Fruit fly (Drosophila melanogaster) whole organism, embryonic: ENCODE measurements around the gene mRpL10.
A peak's percentile ranks its signal among the peaks of the same experiment; 100 is the strongest.

Experiments used
- Aef1 ChIP-seq: fragments of 200-800 bp; sonication (Bioruptor generic); IDR thresholded peaks from 3 replicates; pipeline ENCODE4 v1.3.6; 2022; ENCODE audit warnings: missing biosample characterization, missing genetic modification characterization
- Atf3 ChIP-seq: fragments of 200-800 bp; sonication (Bioruptor generic); optimal IDR thresholded peaks from 3 replicates; lab custom pipeline; 2016; ENCODE audit warnings: missing biosample characterization, missing genetic modification characterization
- CG10274 ChIP-seq: fragments of 200-800 bp; sonication (Bioruptor generic); optimal IDR thresholded peaks from 3 replicates; lab custom pipeline; 2017; ENCODE audit warnings: missing biosample characterization, mild to moderate bottlenecking, missing genetic modification characterization
- CG10321 ChIP-seq: fragments of 200-800 bp; sonication (Bioruptor generic); IDR thresholded peaks from 2 replicates; pipeline ENCODE4 v1.3.6; 2022; ENCODE audit warnings: missing biosample characterization, missing genetic modification characterization
- CG11093 ChIP-seq: fragments of 200-800 bp; sonication (Bioruptor generic); IDR thresholded peaks from 3 replicates; pipeline ENCODE4 v1.3.6; 2022; ENCODE audit warnings: missing biosample characterization, missing genetic modification characterization
- CG11398 ChIP-seq: fragments of 200-800 bp; sonication (Bioruptor generic); optimal IDR thresholded peaks from 2 replicates; lab custom pipeline; 2016; ENCODE audit warnings: missing biosample characterization, missing genetic modification characterization
- CG12659 ChIP-seq: fragments of 200-800 bp; sonication (Bioruptor generic); optimal IDR thresholded peaks from 3 replicates; lab custom pipeline; 2017; ENCODE audit warnings: mild to moderate bottlenecking, missing biosample characterization, missing genetic modification reagents, missing genetic modification characterization
- CG12744 ChIP-seq: fragments of 200-800 bp; sonication (Bioruptor generic); optimal IDR thresholded peaks from 2 replicates; lab custom pipeline; 2016; ENCODE audit warnings: missing biosample characterization, missing genetic modification characterization
- CG14014 ChIP-seq: fragments of 200-800 bp; sonication (Bioruptor generic); IDR thresholded peaks from 2 replicates; pipeline ENCODE4 v1.3.6; 2022; ENCODE audit warnings: missing biosample characterization, missing genetic modification characterization
- CG14667 ChIP-seq: fragments of 200-800 bp; sonication (Bioruptor generic); IDR thresholded peaks from 2 replicates; pipeline ENCODE4 v1.3.6; 2022; ENCODE audit warnings: missing biosample characterization, missing genetic modification characterization
- CG17328 ChIP-seq: fragments of 200-800 bp; sonication (Bioruptor generic); IDR thresholded peaks from 2 replicates; pipeline ENCODE4 v1.3.6; 2022; ENCODE audit warnings: missing biosample characterization, missing genetic modification characterization
- CG17612 ChIP-seq: fragments of 200-800 bp; sonication (Bioruptor generic); IDR thresholded peaks from 2 replicates; pipeline ENCODE4 v1.3.6; 2022; ENCODE audit warnings: missing biosample characterization, missing genetic modification characterization
- CG17802 ChIP-seq: fragments of 200-800 bp; sonication (Bioruptor generic); optimal IDR thresholded peaks from 2 replicates; lab custom pipeline; 2018; ENCODE audit warnings: missing biosample characterization, mild to moderate bottlenecking, missing genetic modification characterization, moderate library complexity
- CG30431 ChIP-seq: fragments of 200-800 bp; sonication (Bioruptor generic); optimal IDR thresholded peaks from 2 replicates; lab custom pipeline; 2017; ENCODE audit warnings: missing biosample characterization, missing genetic modification characterization
- CG34376 ChIP-seq: fragments of 200-800 bp; sonication (Bioruptor generic); optimal IDR thresholded peaks from 2 replicates; lab custom pipeline; 2018; ENCODE audit warnings: missing biosample characterization, mild to moderate bottlenecking, missing genetic modification characterization
- CG4282 ChIP-seq: fragments of 200-800 bp; sonication (Bioruptor generic); optimal IDR thresholded peaks from 2 replicates; lab custom pipeline; 2016; ENCODE audit warnings: missing biosample characterization, missing genetic modification characterization
- CG6272 ChIP-seq: fragments of 200-800 bp; sonication (Bioruptor generic); IDR thresholded peaks from 2 replicates; pipeline ENCODE4 v1.3.6; 2022; ENCODE audit warnings: missing biosample characterization, missing genetic modification characterization
- CG6654 ChIP-seq: fragments of 200-800 bp; sonication (Bioruptor generic); optimal IDR thresholded peaks from 2 replicates; lab custom pipeline; 2017; ENCODE audit warnings: missing biosample characterization, mild to moderate bottlenecking, missing genetic modification characterization
- Dek ChIP-seq: fragments of 200-800 bp; sonication (Bioruptor generic); optimal IDR thresholded peaks from 3 replicates; lab custom pipeline; 2019; ENCODE audit warnings: missing biosample characterization, mild to moderate bottlenecking, missing genetic modification characterization, moderate library complexity
- Fer3 ChIP-seq: fragments of 200-800 bp; sonication (Bioruptor generic); optimal IDR thresholded peaks from 2 replicates; lab custom pipeline; 2018; ENCODE audit warnings: missing biosample characterization, mild to moderate bottlenecking, missing genetic modification characterization, moderate library complexity
- Hr51 ChIP-seq, 2 experiments: fragments of 200-800 bp; sonication (Bioruptor generic); optimal IDR thresholded peaks; 2 replicates in 1 of 2; 3 replicates in 1 of 2; lab custom pipeline; 2016 to 2018; ENCODE audit warnings: missing biosample characterization in 2 of 2, missing genetic modification characterization in 2 of 2, mild to moderate bottlenecking in 1 of 2, moderate library complexity in 1 of 2
- Jarid2 ChIP-seq: fragments of 200-800 bp; sonication (Bioruptor generic); optimal IDR thresholded peaks from 3 replicates; lab custom pipeline; 2017; ENCODE audit warnings: mild to moderate bottlenecking, missing biosample characterization, missing genetic modification reagents, missing genetic modification characterization
- Neu2 ChIP-seq: fragments of 200-800 bp; sonication (Bioruptor generic); optimal IDR thresholded peaks from 3 replicates; lab custom pipeline; 2016; ENCODE audit warnings: missing biosample characterization, missing genetic modification characterization, borderline replicate concordance
- Oaz ChIP-seq: fragments of 200-800 bp; sonication (Bioruptor generic); IDR thresholded peaks from 2 replicates; pipeline ENCODE4 v1.3.6; 2022; ENCODE audit warnings: missing biosample characterization, missing genetic modification characterization
- Sry-δ ChIP-seq: fragments of 200-800 bp; sonication (Bioruptor generic); optimal IDR thresholded peaks from 2 replicates; lab custom pipeline; 2016; ENCODE audit warnings: missing biosample characterization, missing genetic modification characterization
- TFAM ChIP-seq: fragments of 200-800 bp; sonication (Bioruptor generic); optimal IDR thresholded peaks from 2 replicates; lab custom pipeline; 2017; ENCODE audit warnings: missing biosample characterization, missing genetic modification characterization, inconsistent platforms
- Vsx1 ChIP-seq: fragments of 200-800 bp; sonication (Bioruptor generic); optimal IDR thresholded peaks from 2 replicates; lab custom pipeline; 2017; ENCODE audit warnings: missing biosample characterization, mild to moderate bottlenecking, missing genetic modification characterization, missing genetic modification reagents
- ac ChIP-seq: fragments of 200-800 bp; sonication (Bioruptor generic); optimal IDR thresholded peaks from 3 replicates; lab custom pipeline; 2017; ENCODE audit warnings: missing biosample characterization, mild to moderate bottlenecking, missing genetic modification characterization
- bigmax ChIP-seq: fragments of 200-800 bp; sonication (Bioruptor generic); optimal IDR thresholded peaks from 2 replicates; lab custom pipeline; 2018; ENCODE audit warnings: missing biosample characterization, mild to moderate bottlenecking, missing genetic modification characterization
- chm ChIP-seq: fragments of 200-800 bp; sonication (Bioruptor generic); IDR thresholded peaks from 2 replicates; pipeline ENCODE4 v1.3.6; 2022; ENCODE audit warnings: missing biosample characterization, missing genetic modification characterization
- emc ChIP-seq: fragments of 200-800 bp; sonication (Bioruptor generic); optimal IDR thresholded peaks from 2 replicates; lab custom pipeline; 2016; ENCODE audit warnings: missing biosample characterization, missing genetic modification characterization
- fru ChIP-seq: fragments of >200 bp; optimal IDR thresholded peaks from 2 replicates; lab custom pipeline; 2017
- gcm ChIP-seq: fragments of 200-800 bp; sonication (Bioruptor generic); optimal IDR thresholded peaks from 2 replicates; lab custom pipeline; 2019; ENCODE audit warnings: missing biosample characterization, mild to moderate bottlenecking, missing genetic modification characterization, moderate library complexity
- gt ChIP-seq: fragments of 200-800 bp; sonication (Bioruptor generic); IDR thresholded peaks from 2 replicates; pipeline ENCODE4 v1.3.6; 2022; ENCODE audit warnings: missing biosample characterization, missing genetic modification characterization
- hb ChIP-seq: fragments of 200-800 bp; sonication (Bioruptor generic); IDR thresholded peaks from 3 replicates; pipeline ENCODE4 v1.3.6; 2022; ENCODE audit warnings: missing biosample characterization, missing genetic modification characterization; ENCODE audit not compliant: partially characterized antibody
- hbn ChIP-seq: fragments of 200-800 bp; sonication (Bioruptor generic); IDR thresholded peaks from 2 replicates; pipeline ENCODE4 v1.3.6; 2022; ENCODE audit warnings: missing biosample characterization, missing genetic modification characterization; ENCODE audit not compliant: partially characterized antibody
- jing ChIP-seq: fragments of 200-800 bp; sonication (Bioruptor generic); optimal IDR thresholded peaks from 2 replicates; lab custom pipeline; 2018; ENCODE audit warnings: missing biosample characterization, mild to moderate bottlenecking, missing genetic modification characterization
- knrl ChIP-seq: fragments of 200-800 bp; sonication (Bioruptor generic); IDR thresholded peaks from 3 replicates; pipeline ENCODE4 v1.3.6; 2022; ENCODE audit warnings: missing biosample characterization, missing genetic modification characterization; ENCODE audit not compliant: partially characterized antibody
- oc ChIP-seq: fragments of 200-800 bp; sonication (Bioruptor generic); optimal IDR thresholded peaks from 2 replicates; lab custom pipeline; 2018; ENCODE audit warnings: missing biosample characterization, mild to moderate bottlenecking, missing genetic modification characterization, moderate library complexity
- org-1 ChIP-seq: fragments of 200-800 bp; sonication (Bioruptor generic); optimal IDR thresholded peaks from 2 replicates; lab custom pipeline; 2017; ENCODE audit warnings: missing biosample characterization, missing genetic modification characterization
- pan ChIP-seq, 4 experiments: fragments of >200 bp in 3 of 4; fragments of 200-800 bp in 1 of 4; sonication (Bioruptor generic) in 1 of 4; optimal IDR thresholded peaks in 3 of 4; IDR thresholded peaks in 1 of 4; 2 replicates each; pipeline versions ENCODE4 v1.3.6 to Lab custom; 2017 to 2022; ENCODE audit warnings: missing biosample characterization in 2 of 4, missing genetic modification characterization in 2 of 4, mixed read lengths in 1 of 4
- pnt ChIP-seq: fragments of 200-800 bp; sonication (Bioruptor generic); optimal IDR thresholded peaks from 3 replicates; lab custom pipeline; 2016; ENCODE audit warnings: missing biosample characterization, missing genetic modification characterization
- rib ChIP-seq: fragments of 200-800 bp; sonication (Bioruptor generic); IDR thresholded peaks from 2 replicates; pipeline ENCODE4 v1.3.6; 2022; ENCODE audit warnings: missing biosample characterization, missing genetic modification characterization
- slp2 ChIP-seq: fragments of 200-800 bp; sonication (Bioruptor generic); optimal IDR thresholded peaks from 2 replicates; lab custom pipeline; 2016; ENCODE audit warnings: missing biosample characterization, missing genetic modification characterization
- sr ChIP-seq: fragments of 200-800 bp; sonication (Bioruptor generic); IDR thresholded peaks from 3 replicates; pipeline ENCODE4 v1.3.6; 2022; ENCODE audit warnings: missing biosample characterization, missing genetic modification characterization
- sug ChIP-seq: fragments of 200-800 bp; optimal IDR thresholded peaks from 2 replicates; lab custom pipeline; 2019; ENCODE audit warnings: missing biosample characterization, mild to moderate bottlenecking, missing genetic modification characterization, moderate library complexity
- toy ChIP-seq: fragments of 200-800 bp; sonication (Bioruptor generic); IDR thresholded peaks from 2 replicates; pipeline ENCODE4 v1.3.6; 2022; ENCODE audit warnings: missing biosample characterization, missing genetic modification characterization
- tup ChIP-seq: fragments of 200-800 bp; sonication (Bioruptor generic); optimal IDR thresholded peaks from 2 replicates; lab custom pipeline; 2016; ENCODE audit warnings: missing biosample characterization, mild to moderate bottlenecking, missing genetic modification characterization, moderate library complexity
- wek ChIP-seq: fragments of 200-800 bp; sonication (Bioruptor generic); optimal IDR thresholded peaks from 3 replicates; lab custom pipeline; 2018; ENCODE audit warnings: missing biosample characterization, mild to moderate bottlenecking, missing genetic modification characterization, moderate library complexity
- zen2 ChIP-seq: fragments of 200-800 bp; sonication (Bioruptor generic); IDR thresholded peaks from 3 replicates; pipeline ENCODE4 v1.3.6; 2022; ENCODE audit warnings: missing biosample characterization, missing genetic modification characterization; ENCODE audit not compliant: partially characterized antibody

The mRpL10 gene

DNA sequence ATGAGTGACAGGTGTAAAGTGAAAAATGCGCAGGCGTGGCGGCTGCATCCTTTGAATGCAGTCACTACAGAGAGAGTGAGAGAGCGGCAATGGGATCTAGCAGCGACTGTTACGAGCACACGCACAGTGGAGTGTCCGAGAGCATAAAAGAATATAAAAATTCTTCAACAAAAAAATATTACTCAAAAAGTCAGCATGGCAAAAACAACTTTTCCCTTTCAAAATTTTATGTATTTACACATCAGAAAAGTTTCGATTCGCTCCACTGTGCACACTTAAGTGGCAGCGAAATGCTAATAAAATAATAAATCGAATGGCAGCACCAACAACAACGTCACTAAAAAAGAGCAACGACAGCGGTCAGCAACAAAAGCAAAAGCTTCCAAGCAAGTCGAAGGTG, 19.8 kb downstream of the mRpL10 start (continued):
- no peak for TF ChIP-seq sug (tag; lab: Kevin White, UChicago)
- TF ChIP-seq CG14014 (GFP tag; lab: Robert Waterston, UW): peak; percentile 77; the same call in 1 of the 2 replicates
- TF ChIP-seq CG12659 (GFP tag; lab: Kevin White, UChicago): peak; percentile 75
- TF ChIP-seq Hr51 (GFP tag; optimal IDR thresholded peaks at IDR 0.05; lab: Kevin White, UChicago): peak; percentile 54 to 85
- TF ChIP-seq CG6654 (GFP tag; lab: Kevin White, UChicago): peak; percentile 54
- peak; percentile 80 for TF ChIP-seq Aef1
- peak; percentile 36 for TF ChIP-seq Jarid2
- peak; percentile 65 for TF ChIP-seq CG6272
- TF ChIP-seq ac (GFP tag; lab: Kevin White, UChicago): peak; percentile 72
- TF ChIP-seq oc (tag; lab: Kevin White, UChicago): peak; percentile 79
- no peak for TF ChIP-seq bigmax (GFP tag; lab: Kevin White, UChicago)
- no peak for TF ChIP-seq zen2
- TF ChIP-seq TFAM (GFP tag; lab: Kevin White, UChicago): peak; percentile 36
- peak; percentile 86 for TF ChIP-seq CG11093 (GFP tag; lab: Robert Waterston, UW)
- peak; percentile 75 for TF ChIP-seq slp2
- TF ChIP-seq CG17612 (GFP tag; lab: Robert Waterston, UW): peak; percentile 27; the same call in 1 of the 2 replicates
- TF ChIP-seq tup (GFP tag; lab: Kevin White, UChicago): peak; percentile 81
- TF ChIP-seq Sry-δ (GFP tag; lab: Kevin White, UChicago): peak; percentile 45
- TF ChIP-seq CG11398 (GFP tag; lab: Kevin White, UChicago): peak; percentile 63
- peak; percentile 79; the same call in 1 of the 3 replicates for TF ChIP-seq sr (GFP tag; lab: Robert Waterston, UW)
- peak; percentile 2 for TF ChIP-seq wek (GFP tag; lab: Kevin White, UChicago)
- peak; percentile 20 for TF ChIP-seq Neu2
- TF ChIP-seq Vsx1 (GFP tag; lab: Kevin White, UChicago): peak; percentile 83
- TF ChIP-seq pnt (GFP tag; lab: Kevin White, UChicago): peak; percentile 67
- no peak for TF ChIP-seq CG34376 (GFP tag; lab: Kevin White, UChicago)
- peak; percentile 49; the same call in 1 of the 2 replicates for TF ChIP-seq toy
- peak; percentile 81 for TF ChIP-seq gcm (GFP tag; lab: Kevin White, UChicago)
- peak; percentile 45 for TF ChIP-seq CG10274 (GFP tag; lab: Kevin White, UChicago)
- TF ChIP-seq CG17328: peak; percentile 95
- TF ChIP-seq CG10321 (GFP tag; lab: Robert Waterston, UW): peak; percentile 64
- peak; percentile 77 for TF ChIP-seq org-1
- no peak for TF ChIP-seq knrl
- TF ChIP-seq CG30431: peak; percentile 84
- TF ChIP-seq hb (GFP tag; lab: Robert Waterston, UW): no peak
- peak; percentile 25; the same call in 1 of the 2 replicates for TF ChIP-seq rib
- TF ChIP-seq Fer3 (tag; lab: Kevin White, UChicago): peak; percentile 66
- TF ChIP-seq jing (GFP tag; lab: Kevin White, UChicago): peak; percentile 74
- no peak for TF ChIP-seq fru
- TF ChIP-seq Dek (tag; lab: Kevin White, UChicago): peak; percentile 63
- TF ChIP-seq Atf3 (GFP tag; lab: Kevin White, UChicago): peak; percentile 80
- TF ChIP-seq CG14667 (GFP tag; lab: Robert Waterston, UW): peak; percentile 84
- no peak for TF ChIP-seq pan (optimal IDR thresholded peaks at IDR 0.05; lab: Kevin White, UChicago)
- peak in 1 of 2 experiments; percentile 95 for TF ChIP-seq pan (GFP tag; optimal IDR thresholded peaks at IDR 0.05 in 1 of 2, IDR thresholded peaks at IDR 0.05 in 1 of 2)
- TF ChIP-seq chm (GFP tag; lab: Robert Waterston, UW): peak; percentile 96
- TF ChIP-seq CG12744: peak; percentile 66
- TF ChIP-seq CG4282 (GFP tag; lab: Kevin White, UChicago): peak; percentile 91
- peak; percentile 48; the same call in 1 of the 2 replicates for TF ChIP-seq Oaz
- peak; percentile 70 for TF ChIP-seq CG17802 (tag; lab: Kevin White, UChicago)
- peak; percentile 79 for TF ChIP-seq gt
- TF ChIP-seq hbn (GFP tag; lab: Robert Waterston, UW): no peak
- no peak for TF ChIP-seq emc (GFP tag; lab: Kevin White, UChicago)
